Fruit fly (Drosophila melanogaster): ENCODE results near the gene CG4259.

Gene CG4259

DNA sequence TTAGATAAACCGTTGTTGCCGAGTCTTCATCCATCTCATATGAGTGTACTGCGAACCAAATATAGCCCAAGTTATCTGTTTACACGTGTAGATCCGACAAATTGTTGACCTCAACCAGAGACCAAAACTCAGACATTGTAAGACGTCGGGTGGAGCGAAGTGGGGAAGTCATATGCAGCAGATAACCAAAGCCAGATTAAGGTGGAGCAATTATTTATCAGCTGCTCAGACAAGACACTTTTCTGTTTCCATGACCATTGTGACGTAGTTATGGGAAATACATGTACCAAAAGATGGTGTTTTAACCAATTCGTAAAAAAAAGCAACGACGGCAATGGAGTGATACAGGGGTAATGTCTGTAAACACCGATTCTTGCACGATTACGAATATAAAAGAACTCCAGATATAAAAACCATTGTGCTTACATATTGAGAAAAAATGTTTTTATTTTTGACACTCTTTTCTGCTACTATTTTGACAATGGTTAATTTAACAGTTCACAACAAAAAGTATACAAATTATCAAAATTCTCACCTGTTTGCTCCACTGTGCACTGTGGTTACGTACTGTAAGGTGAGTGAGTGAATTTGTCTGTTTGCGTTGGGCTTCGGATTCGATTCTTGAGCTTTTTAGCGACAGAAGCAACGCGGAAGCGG is 48.4 kb upstream of the CG4259 start (continued):
- TF ChIP-seq Sox102F (GFP tag; optimal IDR thresholded peaks at IDR 0.05) (peak; percentile 50), run (tag; optimal IDR thresholded peaks at IDR 0.05) (peak; percentile 8), CG11696 (GFP tag; IDR thresholded peaks at IDR 0.05) (peak; percentile 46; the same call in 1 of the 2 replicates), Mes4 (GFP tag; optimal IDR thresholded peaks at IDR 0.05) (no peak), CG9817 (tag; optimal IDR thresholded peaks at IDR 0.05) (peak; percentile 37), cwo (GFP tag; optimal IDR thresholded peaks at IDR 0.05) (peak; percentile 17), CG12155 (GFP tag; optimal IDR thresholded peaks at IDR 0.05) (peak; percentile 42), oc (tag; optimal IDR thresholded peaks at IDR 0.05) (no peak), Bgb (GFP tag; IDR thresholded peaks at IDR 0.05; ENCODE audit: partially characterized antibody) (no peak), CkIIα-i1 (GFP tag; IDR thresholded peaks at IDR 0.05) (no peak), Ravus (GFP tag; IDR thresholded peaks at IDR 0.05) (no peak), lilli (GFP tag; optimal IDR thresholded peaks at IDR 0.05) (peak; percentile 64), Dbx (GFP tag; IDR thresholded peaks at IDR 0.05) (0 out of 3 replicates have a peak, but pooled peaks have one; percentile 28), CG1233 (GFP tag; optimal IDR thresholded peaks at IDR 0.05) (no peak), Atf6 (GFP tag; IDR thresholded peaks at IDR 0.05) (peak; percentile 58; the same call in 1 of the 2 replicates), Aef1 (GFP tag; IDR thresholded peaks at IDR 0.05) (0 out of 3 replicates have a peak, but pooled peaks have one; percentile 15), Meics (GFP tag; optimal IDR thresholded peaks at IDR 0.05) (peak; percentile 62), h (optimal IDR thresholded peaks at IDR 0.05) (no peak), CG6791 (GFP tag; IDR thresholded peaks at IDR 0.05; ENCODE audit: partially characterized antibody) (no peak), nom (GFP tag; optimal IDR thresholded peaks at IDR 0.05) (no peak), repo (GFP tag; optimal IDR thresholded peaks at IDR 0.05) (no peak), sim (GFP tag; IDR thresholded peaks at IDR 0.05) (no peak), CG11085 (GFP tag; IDR thresholded peaks at IDR 0.05) (no peak), bab2 (GFP tag; optimal IDR thresholded peaks at IDR 0.05) (peak; percentile 50), pho (GFP tag; optimal IDR thresholded peaks at IDR 0.05) (peak; percentile 72), pita (GFP tag; optimal IDR thresholded peaks at IDR 0.05) (no peak), E2f1 (GFP tag; IDR thresholded peaks at IDR 0.05) (no peak), Fer2 (tag; optimal IDR thresholded peaks at IDR 0.05) (no peak), Oli (tag; optimal IDR thresholded peaks at IDR 0.05) (peak; percentile 63), Neu2 (GFP tag; optimal IDR thresholded peaks at IDR 0.05; ENCODE audit: borderline replicate concordance) (no peak), CG15601 (tag; optimal IDR thresholded peaks at IDR 0.05) (no peak), Hsf (GFP tag; optimal IDR thresholded peaks at IDR 0.05) (peak; percentile 59), ftz-f1 (GFP tag; optimal IDR thresholded peaks at IDR 0.05) (no peak), CG17912 (GFP tag; optimal IDR thresholded peaks at IDR 0.05) (no peak), ac (GFP tag; optimal IDR thresholded peaks at IDR 0.05) (no peak), tap (tag; optimal IDR thresholded peaks at IDR 0.05) (peak; percentile 2), z (GFP tag; IDR thresholded peaks at IDR 0.05) (0 out of 3 replicates have a peak, but pooled peaks have one; percentile 40), CG10147 (GFP tag; optimal IDR thresholded peaks at IDR 0.05) (no peak), CG34224 (GFP tag; IDR thresholded peaks at IDR 0.05; ENCODE audit: partially characterized antibody) (no peak), wek (GFP tag; optimal IDR thresholded peaks at IDR 0.05) (peak; percentile 6), CG2116 (GFP tag; optimal IDR thresholded peaks at IDR 0.05) (no peak), E2f2 (GFP tag; IDR thresholded peaks at IDR 0.05) (peak; percentile 24; the same call in 1 of the 2 replicates), tin (GFP tag; optimal IDR thresholded peaks at IDR 0.05) (no peak), Ssrp (tag; optimal IDR thresholded peaks at IDR 0.05) (peak; percentile 11), Sox100B (GFP tag; optimal IDR thresholded peaks at IDR 0.05) (peak; percentile 40), CG9876 (GFP tag; optimal IDR thresholded peaks at IDR 0.05) (no peak), Vsx1 (GFP tag; optimal IDR thresholded peaks at IDR 0.05) (no peak), Atf-2 (GFP tag; optimal IDR thresholded peaks at IDR 0.05) (peak; percentile 50), CG6689 (GFP tag; IDR thresholded peaks at IDR 0.05) (0 out of 2 replicates have a peak, but pooled peaks have one; percentile 25), CG12744 (GFP tag; optimal IDR thresholded peaks at IDR 0.05) (peak; percentile 18)
